Fruit fly (Drosophila melanogaster) S2 (cell line): ENCODE data around the gene CG42762.

ENCODE experiments used
- CG8478 ChIP-seq: fragments of >200 bp; optimal IDR thresholded peaks from 2 replicates; lab custom pipeline; 2018
- CTCF ChIP-seq, 2 experiments: fragments of >200 bp; optimal IDR thresholded peaks; 2 replicates each; lab custom pipeline; 2018

The CG42762 gene

dm6 chr2L:8148514-8149085 lies 4.8 kb upstream of the CG42762 start:
- TF ChIP-seq CG8478 (lab: Kevin White, UChicago) (no peak), CTCF (optimal IDR thresholded peaks at IDR 0.05; lab: Kevin White, UChicago) (no peak)

- no peak for TF ChIP-seq CG8478 (lab: Kevin White, UChicago)
- TF ChIP-seq CTCF (optimal IDR thresholded peaks at IDR 0.05; lab: Kevin White, UChicago): no peak
These were observed 3.3 kb upstream of the CG42762 start, which contains the start of gene CG31606 for dm6 chr2L:8146994-8147661. Gene CG31606 (plus strand): TSS chr2L:8147611.

- no peak for TF ChIP-seq CG8478 (lab: Kevin White, UChicago)
- no peak for TF ChIP-seq CTCF (optimal IDR thresholded peaks at IDR 0.05; lab: Kevin White, UChicago)
These were observed 1.4 kb upstream of the CG42762 start, which contains the start of the genes CG42763 and CG43394 for dm6 chr2L:8145067-8145808. Gene CG42763 (minus strand): TSS chr2L:8145107. Gene CG43394 (plus strand): TSS chr2L:8145758.

- TF ChIP-seq CTCF (optimal IDR thresholded peaks at IDR 0.05; lab: Kevin White, UChicago) (no peak), CG8478 (lab: Kevin White, UChicago) (no peak)
These were observed 1.1 kb downstream of the CG42762 start for dm6 chr2L:8142760-8143159.

dm6 chr2L:8133772-8134386 lies 10.0 kb downstream of the CG42762 start:
- no peak for TF ChIP-seq CTCF (optimal IDR thresholded peaks at IDR 0.05; lab: Kevin White, UChicago)

dm6 chr2L:8130729-8131128 lies 13.1 kb downstream of the CG42762 start:
- no peak for TF ChIP-seq CTCF (optimal IDR thresholded peaks at IDR 0.05; lab: Kevin White, UChicago)
- TF ChIP-seq CG8478 (lab: Kevin White, UChicago): no peak

dm6 chr2L:8129996-8130641 lies 13.7 kb downstream of the CG42762 start:
- TF ChIP-seq CG8478 (lab: Kevin White, UChicago) (no peak), CTCF (optimal IDR thresholded peaks at IDR 0.05; lab: Kevin White, UChicago) (no peak)

- TF ChIP-seq CG8478 (lab: Kevin White, UChicago) (no peak), CTCF (optimal IDR thresholded peaks at IDR 0.05; lab: Kevin White, UChicago) (no peak)
These were observed 14.9 kb downstream of the CG42762 start for dm6 chr2L:8128911-8129310.

- TF ChIP-seq CG8478 (lab: Kevin White, UChicago) (no peak), CTCF (optimal IDR thresholded peaks at IDR 0.05; lab: Kevin White, UChicago) (no peak)
These were observed 16.8 kb downstream of the CG42762 start, which contains the start of the genes CG12375 and CG8668 for dm6 chr2L:8126849-8127602. Gene CG12375 (minus strand): TSS chr2L:8126890. Gene CG8668 (plus strand): TSS chr2L:8127001.

dm6 chr2L:8123711-8124379 lies 20.0 kb downstream of the CG42762 start, which contains the start of the genes mon2 and CG8673:
Gene mon2 (minus strand): TSS chr2L:8124010.
Gene CG8673 (plus strand): TSS chr2L:8124329.
- TF ChIP-seq CG8478 (lab: Kevin White, UChicago) (no peak), CTCF (optimal IDR thresholded peaks at IDR 0.05; lab: Kevin White, UChicago) (no peak)

dm6 chr2L:8116632-8117193 lies 27.1 kb downstream of the CG42762 start:
- TF ChIP-seq CTCF (optimal IDR thresholded peaks at IDR 0.05; lab: Kevin White, UChicago) (no peak), CG8478 (lab: Kevin White, UChicago) (no peak)

- TF ChIP-seq CTCF (optimal IDR thresholded peaks at IDR 0.05; lab: Kevin White, UChicago) (no peak), CG8478 (lab: Kevin White, UChicago) (no peak)
These were observed 33.1 kb downstream of the CG42762 start for dm6 chr2L:8110549-8111438.
